Fruit fly (Drosophila melanogaster): ENCODE measurements around the gene CG4820.

The CG4820 gene

DNA sequence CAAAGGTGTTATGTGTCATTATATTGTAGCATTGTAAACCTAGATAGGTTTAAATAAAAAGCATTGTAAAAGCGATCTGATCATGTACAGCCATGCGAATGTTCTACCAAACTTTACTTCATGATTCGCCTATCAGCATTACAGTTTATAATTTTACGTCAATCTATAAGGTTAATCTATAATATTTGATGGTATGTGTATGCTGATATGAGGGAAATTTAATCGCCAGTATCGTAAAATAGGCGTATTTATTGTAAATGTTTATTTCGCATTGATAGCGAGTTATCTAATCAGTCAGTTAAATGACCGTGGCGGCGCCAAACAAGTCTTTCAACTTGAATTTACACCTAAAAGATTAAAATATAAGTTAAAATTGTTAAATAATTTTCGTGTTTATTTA is 38.8 kb upstream of the CG4820 start:
- TF ChIP-seq sv (GFP tag; optimal IDR thresholded peaks at IDR 0.05): no peak
- TF ChIP-seq jim (GFP tag; optimal IDR thresholded peaks at IDR 0.05): no peak

DNA sequence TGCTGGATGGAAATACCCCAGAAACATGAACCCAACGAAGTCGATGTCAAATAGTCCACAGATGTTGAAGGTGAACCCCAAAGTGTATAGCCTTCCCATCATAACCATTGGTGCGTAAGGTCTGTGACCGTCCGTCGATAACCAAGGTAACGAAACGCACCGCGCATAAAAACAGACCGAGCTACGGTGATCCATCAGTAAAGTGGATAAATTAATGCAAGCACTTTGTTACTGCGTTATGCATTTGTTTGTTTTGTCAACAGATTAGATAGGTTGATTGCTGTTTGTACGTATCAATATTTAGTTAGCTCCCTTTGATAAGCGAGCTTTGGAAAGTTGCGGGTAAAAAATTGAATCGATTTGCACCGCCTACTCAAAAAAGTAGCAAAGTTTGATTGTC is 38.0 kb upstream of the CG4820 start:
- no peak for TF ChIP-seq ey (GFP tag; optimal IDR thresholded peaks at IDR 0.05)
- no peak for TF ChIP-seq dl (GFP tag; optimal IDR thresholded peaks at IDR 0.05; ENCODE audit: insufficient read depth in 1 of 2, partially characterized antibody in 2 of 2)

DNA sequence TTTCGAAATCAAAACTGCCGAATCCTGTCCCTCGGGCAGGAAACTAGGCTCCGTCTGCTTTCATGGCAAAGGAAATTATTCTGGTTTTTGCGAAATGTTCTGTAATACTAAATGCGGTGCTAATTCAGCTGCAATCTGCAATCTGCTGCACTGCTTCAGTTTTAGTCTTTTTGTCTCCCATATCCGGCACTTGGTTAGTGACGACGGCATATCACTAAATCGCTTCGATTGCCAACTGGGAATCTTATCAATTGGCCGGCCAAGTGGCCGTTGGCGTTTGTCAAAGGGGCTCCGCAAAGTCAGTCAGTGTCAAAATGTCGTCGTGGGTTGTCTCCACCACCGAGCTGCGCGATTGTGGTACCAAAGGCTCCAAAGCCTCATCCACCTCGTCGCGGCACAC is 20.5 kb upstream of the CG4820 start, which contains the start of gene CG18577:
Gene CG18577, plus strand, starts transcription at position 301 of the 400 bp plus-strand sequence.
- TF ChIP-seq Dfd (GFP tag; optimal IDR thresholded peaks at IDR 0.05) (no peak), tai (GFP tag; optimal IDR thresholded peaks at IDR 0.05) (no peak), ey (GFP tag; optimal IDR thresholded peaks at IDR 0.05) (no peak), OdsH (GFP tag; optimal IDR thresholded peaks at IDR 0.05) (no peak), CrebA (GFP tag; optimal IDR thresholded peaks at IDR 0.05; ENCODE audit: borderline replicate concordance) (no peak), dsf (GFP tag; optimal IDR thresholded peaks at IDR 0.05; ENCODE audit: borderline replicate concordance) (no peak), Sp1 (GFP tag; optimal IDR thresholded peaks at IDR 0.05) (no peak), rgr (GFP tag; optimal IDR thresholded peaks at IDR 0.05) (no peak), dmrt93B (GFP tag; optimal IDR thresholded peaks at IDR 0.05) (no peak), sage (GFP tag; optimal IDR thresholded peaks at IDR 0.05) (no peak), N (GFP tag; optimal IDR thresholded peaks at IDR 0.05) (no peak), dl (GFP tag; optimal IDR thresholded peaks at IDR 0.05; ENCODE audit: insufficient read depth in 1 of 2, partially characterized antibody in 2 of 2) (no peak), Rel (GFP tag; optimal IDR thresholded peaks at IDR 0.05) (no peak), Rel (tag; optimal IDR thresholded peaks at IDR 0.05) (no peak), GATAd (GFP tag; optimal IDR thresholded peaks at IDR 0.05) (no peak), Vsx2 (GFP tag; optimal IDR thresholded peaks at IDR 0.05; ENCODE audit: partially characterized antibody) (no peak), lola (GFP tag; optimal IDR thresholded peaks at IDR 0.05) (no peak)

DNA sequence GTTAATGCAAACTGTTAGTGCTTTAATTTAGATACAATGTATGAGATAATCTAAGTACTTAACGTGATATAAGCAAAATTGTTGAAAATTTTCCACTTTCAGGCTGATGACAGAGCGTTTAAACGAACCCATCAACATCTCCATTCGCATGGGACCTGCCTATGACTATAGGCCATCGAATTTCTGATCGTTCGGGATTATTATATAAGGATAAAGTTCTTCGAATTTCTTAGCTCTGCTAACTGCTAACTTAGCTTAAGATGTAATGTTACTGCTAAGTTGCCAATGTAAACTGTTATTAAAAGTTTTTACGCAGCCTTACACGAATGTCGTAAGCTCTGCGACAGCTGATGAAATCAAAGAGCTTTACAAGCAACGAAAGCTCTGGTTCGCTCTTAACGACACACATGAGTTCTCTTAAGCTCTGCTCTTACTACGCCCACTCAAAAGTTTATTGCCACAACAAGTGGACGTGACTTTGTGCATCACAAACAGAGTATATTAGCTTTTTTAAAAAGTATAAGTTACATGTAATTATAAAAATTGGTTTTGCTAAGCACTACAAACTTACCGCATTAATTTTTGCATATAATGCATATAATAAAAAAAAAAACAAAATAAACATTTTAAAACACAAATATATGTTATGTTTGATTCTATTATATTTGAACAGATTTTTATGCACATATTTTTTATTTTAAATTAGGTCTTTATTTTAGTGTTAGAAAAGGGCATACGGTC is 19.5 kb upstream of the CG4820 start:
- TF ChIP-seq h (GFP tag; optimal IDR thresholded peaks at IDR 0.05) (peak; percentile 95), br (GFP tag; optimal IDR thresholded peaks at IDR 0.05) (peak; percentile 90), Myc (optimal IDR thresholded peaks at IDR 0.05) (no peak), jim (GFP tag; optimal IDR thresholded peaks at IDR 0.05) (no peak), fru (GFP tag; optimal IDR thresholded peaks at IDR 0.05) (peak; percentile 96), foxo (GFP tag; optimal IDR thresholded peaks at IDR 0.05) (peak in 1 of 2 experiments; percentile 96), Jra (GFP tag; optimal IDR thresholded peaks at IDR 0.05) (no peak), CG32264 (GFP tag; optimal IDR thresholded peaks at IDR 0.05) (no peak), Hnf4 (GFP tag; optimal IDR thresholded peaks at IDR 0.05) (peak; percentile 72), Dif (GFP tag; optimal IDR thresholded peaks at IDR 0.05; ENCODE audit: partially characterized antibody) (peak; percentile 4), Sp1 (GFP tag; optimal IDR thresholded peaks at IDR 0.05) (peak; percentile 99), rgr (GFP tag; optimal IDR thresholded peaks at IDR 0.05) (peak; percentile 94), pan (optimal IDR thresholded peaks at IDR 0.05) (no peak), Hr78 (GFP tag; optimal IDR thresholded peaks at IDR 0.05) (no peak), Rel (GFP tag; optimal IDR thresholded peaks at IDR 0.05) (peak; percentile 73), Rel (tag; optimal IDR thresholded peaks at IDR 0.05) (peak; percentile 65), sv (GFP tag; optimal IDR thresholded peaks at IDR 0.05) (peak; percentile 95), lola (GFP tag; optimal IDR thresholded peaks at IDR 0.05) (no peak), Dfd (GFP tag; optimal IDR thresholded peaks at IDR 0.05) (peak; percentile 99), dsf (GFP tag; optimal IDR thresholded peaks at IDR 0.05; ENCODE audit: borderline replicate concordance) (peak; percentile 80), brk (GFP tag; optimal IDR thresholded peaks at IDR 0.05) (peak; percentile 88), dl (GFP tag; optimal IDR thresholded peaks at IDR 0.05; ENCODE audit: insufficient read depth in 1 of 2, partially characterized antibody in 2 of 2) (no peak), GATAd (GFP tag; optimal IDR thresholded peaks at IDR 0.05) (peak; percentile 64), OdsH (GFP tag; optimal IDR thresholded peaks at IDR 0.05) (peak; percentile 96), Abd-B (GFP tag; optimal IDR thresholded peaks at IDR 0.05) (no peak), sage (GFP tag; optimal IDR thresholded peaks at IDR 0.05) (peak; percentile 72), Hr83 (GFP tag; optimal IDR thresholded peaks at IDR 0.05; ENCODE audit: poor library complexity, severe bottlenecking) (no peak), woc (GFP tag; optimal IDR thresholded peaks at IDR 0.05) (peak; percentile 92), tai (GFP tag; optimal IDR thresholded peaks at IDR 0.05) (peak; percentile 73), CrebA (GFP tag; optimal IDR thresholded peaks at IDR 0.05; ENCODE audit: borderline replicate concordance) (no peak), usp (GFP tag; optimal IDR thresholded peaks at IDR 0.05) (no peak), Mio (GFP tag; optimal IDR thresholded peaks at IDR 0.05) (no peak), HLH106 (tag; optimal IDR thresholded peaks at IDR 0.05) (peak; percentile 95), CG9705 (GFP tag; optimal IDR thresholded peaks at IDR 0.05) (peak; percentile 94), N (GFP tag; optimal IDR thresholded peaks at IDR 0.05) (no peak), ey (GFP tag; optimal IDR thresholded peaks at IDR 0.05) (peak; percentile 90), dmrt93B (GFP tag; optimal IDR thresholded peaks at IDR 0.05) (peak; percentile 98), Vsx2 (GFP tag; optimal IDR thresholded peaks at IDR 0.05; ENCODE audit: partially characterized antibody) (no peak), psq (GFP tag; optimal IDR thresholded peaks at IDR 0.05) (peak; percentile 98)

All from whole organism, wandering third instar larva.